Fruit fly (Drosophila melanogaster): ENCODE results near the gene cocoon.

The cocoon gene

DNA sequence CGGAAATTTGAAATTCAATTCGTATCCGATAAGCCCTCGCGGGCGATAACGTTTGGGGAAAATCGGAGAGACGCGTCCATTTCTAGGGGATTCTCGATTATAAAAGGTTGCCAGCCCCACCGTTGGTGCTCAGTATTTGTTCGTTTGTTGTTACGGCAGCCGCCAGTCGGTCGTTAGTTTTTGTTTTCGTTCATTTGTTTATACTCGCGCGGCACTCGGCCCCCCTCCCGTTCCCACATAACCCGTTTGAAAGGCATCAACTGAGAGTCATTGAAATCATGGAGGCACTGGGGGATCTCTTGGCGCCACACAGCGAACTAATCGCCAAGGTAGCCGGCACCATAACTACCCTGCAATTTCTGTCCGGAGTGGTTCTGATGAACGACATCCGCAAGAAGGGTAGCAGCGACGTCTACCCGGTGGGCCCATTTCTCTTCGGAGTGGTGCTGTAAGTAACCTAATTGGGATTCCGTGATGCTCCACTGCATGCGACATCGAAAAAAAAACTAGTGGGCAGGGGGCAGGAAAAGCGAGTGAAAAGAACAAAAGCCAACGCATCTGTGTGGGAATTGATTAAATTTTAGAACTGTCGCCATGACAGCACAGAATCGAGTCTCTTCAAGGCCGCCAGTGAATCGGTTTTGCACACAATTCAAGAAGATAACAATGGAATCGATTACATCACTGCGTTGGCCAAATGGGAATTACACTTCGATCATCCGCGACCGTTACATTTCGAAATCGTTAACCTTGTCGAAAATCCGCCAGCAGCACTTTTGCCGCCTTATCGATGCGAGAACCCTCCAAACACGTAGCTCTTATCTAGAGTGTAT is 27.1 kb upstream of the cocoon start, which contains the start of gene CG7272 (continued):
- no peak for TF ChIP-seq trh (GFP tag; optimal IDR thresholded peaks at IDR 0.05)
- TF ChIP-seq row (GFP tag; IDR thresholded peaks at IDR 0.05): peak; percentile 52; the same call in 2 of the 3 replicates
- TF ChIP-seq CG2116 (GFP tag; optimal IDR thresholded peaks at IDR 0.05): peak; percentile 62
- no peak for TF ChIP-seq org-1 (GFP tag; optimal IDR thresholded peaks at IDR 0.05)
- TF ChIP-seq YL-1 (GFP tag; optimal IDR thresholded peaks at IDR 0.05): no peak
- TF ChIP-seq sim (GFP tag; IDR thresholded peaks at IDR 0.05): no peak
- peak; percentile 53 for TF ChIP-seq CrebB (tag; optimal IDR thresholded peaks at IDR 0.05)
- TF ChIP-seq CG31365 (tag; optimal IDR thresholded peaks at IDR 0.05): no peak
- no peak for TF ChIP-seq Elba2 (GFP tag; optimal IDR thresholded peaks at IDR 0.05)
- no peak for TF ChIP-seq Dip2 (GFP tag; IDR thresholded peaks at IDR 0.05)
- TF ChIP-seq seq (GFP tag; IDR thresholded peaks at IDR 0.05): peak; percentile 23; the same call in 1 of the 2 replicates
- TF ChIP-seq CG1024 (GFP tag; IDR thresholded peaks at IDR 0.05): no peak
- no peak for TF ChIP-seq C15 (GFP tag; IDR thresholded peaks at IDR 0.05)
- TF ChIP-seq CG11695 (GFP tag; IDR thresholded peaks at IDR 0.05): no peak
- no peak for TF ChIP-seq CG18764 (GFP tag; optimal IDR thresholded peaks at IDR 0.05)
- TF ChIP-seq zf30C (GFP tag; optimal IDR thresholded peaks at IDR 0.05): no peak
- TF ChIP-seq dimm (GFP tag; IDR thresholded peaks at IDR 0.05): no peak
- TF ChIP-seq pum (GFP tag; optimal IDR thresholded peaks at IDR 0.05): no peak
- TF ChIP-seq CG7556 (GFP tag; optimal IDR thresholded peaks at IDR 0.05): no peak
- no peak for TF ChIP-seq CG4282 (GFP tag; optimal IDR thresholded peaks at IDR 0.05)
- TF ChIP-seq aop (GFP tag; IDR thresholded peaks at IDR 0.05): no peak
- TF ChIP-seq sr (GFP tag; IDR thresholded peaks at IDR 0.05): no peak
- TF ChIP-seq NK7.1 (GFP tag; optimal IDR thresholded peaks at IDR 0.05): no peak
- TF ChIP-seq her (GFP tag; optimal IDR thresholded peaks at IDR 0.05): no peak
- TF ChIP-seq slp2 (GFP tag; optimal IDR thresholded peaks at IDR 0.05): no peak
- no peak for TF ChIP-seq cwo (GFP tag; optimal IDR thresholded peaks at IDR 0.05)
- no peak for TF ChIP-seq CG11093 (GFP tag; IDR thresholded peaks at IDR 0.05)
- TF ChIP-seq Sox100B (GFP tag; optimal IDR thresholded peaks at IDR 0.05): no peak
- no peak for TF ChIP-seq D (optimal IDR thresholded peaks at IDR 0.05)
- TF ChIP-seq D (GFP tag; optimal IDR thresholded peaks at IDR 0.05): no peak
- TF ChIP-seq Poxn (GFP tag; IDR thresholded peaks at IDR 0.05): no peak
- no peak for TF ChIP-seq esg (GFP tag; conservative IDR thresholded peaks at IDR 0.05)
- TF ChIP-seq CG12942 (GFP tag; optimal IDR thresholded peaks at IDR 0.05): no peak
- no peak for TF ChIP-seq shn (GFP tag; optimal IDR thresholded peaks at IDR 0.05)
- no peak for TF ChIP-seq CG4707 (GFP tag; optimal IDR thresholded peaks at IDR 0.05)
- TF ChIP-seq Dref (GFP tag; IDR thresholded peaks at IDR 0.05): peak; percentile 87
- TF ChIP-seq Hr78 (GFP tag; optimal IDR thresholded peaks at IDR 0.05): no peak
- TF ChIP-seq CG7786 (GFP tag; optimal IDR thresholded peaks at IDR 0.05): no peak
- TF ChIP-seq bab2 (GFP tag; optimal IDR thresholded peaks at IDR 0.05): peak; percentile 8
- peak; percentile 29 for TF ChIP-seq CG14710 (tag; optimal IDR thresholded peaks at IDR 0.05)
- no peak for TF ChIP-seq sens-2 (GFP tag; IDR thresholded peaks at IDR 0.05)
- no peak for TF ChIP-seq CG14965 (GFP tag; optimal IDR thresholded peaks at IDR 0.05; ENCODE audit: borderline replicate concordance)
- no peak for TF ChIP-seq CG3407 (GFP tag; optimal IDR thresholded peaks at IDR 0.05)
- TF ChIP-seq tll (GFP tag; optimal IDR thresholded peaks at IDR 0.05): no peak
- no peak for TF ChIP-seq CG6854 (GFP tag; optimal IDR thresholded peaks at IDR 0.05)
- TF ChIP-seq zfh2 (GFP tag; optimal IDR thresholded peaks at IDR 0.05): peak; percentile 20
- peak; percentile 82 for TF ChIP-seq gfzf (GFP tag; optimal IDR thresholded peaks at IDR 0.05)
- no peak for TF ChIP-seq gro (GFP tag; optimal IDR thresholded peaks at IDR 0.05)
- no peak for TF ChIP-seq Hmx (GFP tag; optimal IDR thresholded peaks at IDR 0.05)
- TF ChIP-seq Usf (GFP tag; optimal IDR thresholded peaks at IDR 0.05): no peak
- TF ChIP-seq Meics (GFP tag; optimal IDR thresholded peaks at IDR 0.05): peak; percentile 26
